Worm (Caenorhabditis elegans): ENCODE measurements around the gene valv-1.
A peak's percentile ranks its signal among the peaks of the same experiment; 100 is the strongest.

Gene valv-1

DNA sequence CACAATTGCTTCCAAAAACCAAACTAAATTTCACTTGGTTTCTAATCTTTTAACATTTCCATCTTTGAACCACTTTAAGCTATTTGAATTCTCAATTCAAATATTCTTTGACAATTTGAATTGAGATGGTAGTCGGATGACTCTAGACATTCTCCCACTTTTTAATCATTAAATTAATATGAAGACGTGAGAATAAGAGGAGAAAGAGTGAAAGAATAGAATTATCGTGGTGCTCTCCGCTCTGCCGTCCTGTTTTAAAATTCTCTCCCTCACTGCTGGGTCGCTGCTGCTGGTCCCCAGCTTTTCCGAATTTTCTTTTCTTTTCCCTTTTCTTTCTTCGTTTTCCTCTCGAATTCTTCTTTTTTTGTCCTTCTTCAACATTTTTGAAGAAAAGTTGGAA lies 41.7 kb downstream of the valv-1 start:
- TF ChIP-seq snpc-1.2 (GFP tag; IDR thresholded peaks at IDR 0.05), result no peak
- no peak for TF ChIP-seq zfp-3 (GFP tag; conservative IDR thresholded peaks at IDR 0.05)
- peak; percentile 49 for TF ChIP-seq aha-1 (tag)
- peak in 1 of 2 experiments; percentile 34 for TF ChIP-seq unc-62 (GFP tag; optimal IDR thresholded peaks at IDR 0.05 in 1 of 2)
- no peak for TF ChIP-seq unc-62 (tag; optimal IDR thresholded peaks at IDR 0.05)

DNA sequence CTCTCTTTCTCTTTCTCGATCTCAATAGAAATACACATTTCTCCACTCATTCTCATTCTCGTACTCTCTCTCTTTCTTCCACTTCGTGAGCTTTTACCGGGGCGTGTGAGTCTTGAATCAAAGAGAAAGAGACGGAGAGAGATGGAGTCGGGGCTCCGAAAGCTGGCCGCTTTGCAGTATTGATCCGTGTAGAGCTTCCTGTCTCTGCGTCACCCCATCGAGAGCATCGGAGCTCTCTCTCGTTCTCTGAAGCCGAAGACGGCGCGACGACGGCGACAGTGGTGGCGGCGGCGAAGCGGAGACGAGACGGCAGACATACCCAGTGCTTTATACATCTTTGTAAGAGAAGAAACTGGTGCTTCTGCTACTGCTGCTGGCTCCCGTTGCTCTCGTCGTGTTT lies 43.1 kb downstream of the valv-1 start:
- no peak for TF ChIP-seq cey-2 (tag; optimal IDR thresholded peaks at IDR 0.05; ENCODE audit: borderline replicate concordance, insufficient read depth)
- TF ChIP-seq F49E8.2 (tag; optimal IDR thresholded peaks at IDR 0.05; ENCODE audit: borderline replicate concordance), result no peak
- TF ChIP-seq aha-1 (tag), result peak; percentile 97
- TF ChIP-seq fos-1 (tag; optimal IDR thresholded peaks at IDR 0.05), result no peak
- peak; percentile 89 for TF ChIP-seq rbr-2 (tag; optimal IDR thresholded peaks at IDR 0.05)
- no peak for TF ChIP-seq unc-130 (GFP tag; optimal IDR thresholded peaks at IDR 0.05)
- TF ChIP-seq F10B5.3 (tag; optimal IDR thresholded peaks at IDR 0.05), result no peak
- TF ChIP-seq snpc-1.2 (GFP tag; IDR thresholded peaks at IDR 0.05), result no peak
- no peak for TF ChIP-seq arid-1 (GFP tag; conservative IDR thresholded peaks at IDR 0.05)
- no peak for TF ChIP-seq R02D3.7 (tag; optimal IDR thresholded peaks at IDR 0.05)
- no peak for TF ChIP-seq lin-39 (tag; optimal IDR thresholded peaks at IDR 0.05)
- TF ChIP-seq hlh-30 (tag; optimal IDR thresholded peaks at IDR 0.05; ENCODE audit: insufficient read depth), result peak; percentile 42
- TF ChIP-seq spr-1 (tag; optimal IDR thresholded peaks at IDR 0.05), result no peak
- TF ChIP-seq hif-1 (tag; optimal IDR thresholded peaks at IDR 0.05), result peak in 1 of 2 experiments; percentile 65
- TF ChIP-seq lin-1 (GFP tag; IDR thresholded peaks at IDR 0.05), result no peak
- no peak for TF ChIP-seq nhr-76 (tag; optimal IDR thresholded peaks at IDR 0.05)
- TF ChIP-seq vab-7 (GFP tag; IDR thresholded peaks at IDR 0.05), result peak; percentile 61; the same call in 1 of the 2 replicates
- TF ChIP-seq ceh-28 (tag; optimal IDR thresholded peaks at IDR 0.05), result peak; percentile 56
- no peak for TF ChIP-seq spr-3 (GFP tag; optimal IDR thresholded peaks at IDR 0.05)
- TF ChIP-seq nhr-102 (tag; optimal IDR thresholded peaks at IDR 0.05), result no peak
- TF ChIP-seq zip-11 (GFP tag; IDR thresholded peaks at IDR 0.05), result no peak
- TF ChIP-seq nhr-77 (tag; optimal IDR thresholded peaks at IDR 0.05), result no peak
- no peak for TF ChIP-seq madf-9 (GFP tag; conservative IDR thresholded peaks at IDR 0.05)
- TF ChIP-seq egl-43 (GFP tag; IDR thresholded peaks at IDR 0.05), result peak; percentile 85
- peak in 1 of 2 experiments; percentile 35 for TF ChIP-seq mdl-1 (tag; optimal IDR thresholded peaks at IDR 0.05)
- no peak for TF ChIP-seq unc-39 (tag; optimal IDR thresholded peaks at IDR 0.05)
- TF ChIP-seq mxl-3 (GFP tag; optimal IDR thresholded peaks at IDR 0.05), result no peak
- TF ChIP-seq lsy-2 (tag; optimal IDR thresholded peaks at IDR 0.05), result peak; percentile 25 to 71
- TF ChIP-seq nhr-11 (tag; optimal IDR thresholded peaks at IDR 0.05), result peak; percentile 77
- no peak for TF ChIP-seq sdz-12 (GFP tag; optimal IDR thresholded peaks at IDR 0.05)
- no peak for TF ChIP-seq daf-16 (GFP tag; optimal IDR thresholded peaks at IDR 0.05)
- TF ChIP-seq daf-16 (tag; optimal IDR thresholded peaks at IDR 0.05), result no peak
- TF ChIP-seq dve-1 (tag; optimal IDR thresholded peaks at IDR 0.05; ENCODE audit: insufficient read depth), result no peak
- no peak for TF ChIP-seq pha-4 (GFP tag; IDR thresholded peaks at IDR 0.05)
- no peak for TF ChIP-seq pha-4 (tag; optimal IDR thresholded peaks at IDR 0.05)
- no peak for TF ChIP-seq php-3 (GFP tag; IDR thresholded peaks at IDR 0.05)
- TF ChIP-seq tag-97 (GFP tag; IDR thresholded peaks at IDR 0.05), result no peak
- peak; percentile 86 for TF ChIP-seq hmg-1.1 (GFP tag; IDR thresholded peaks at IDR 0.05)
- no peak for TF ChIP-seq nhr-42 (GFP tag; IDR thresholded peaks at IDR 0.05)
- no peak for TF ChIP-seq ama-1 (optimal IDR thresholded peaks at IDR 0.05)
- no peak for TF ChIP-seq nhr-25 (tag; optimal IDR thresholded peaks at IDR 0.05; ENCODE audit: borderline replicate concordance, insufficient read depth)
- TF ChIP-seq duxl-1 (tag; optimal IDR thresholded peaks at IDR 0.05; ENCODE audit: poor library complexity), result no peak
- no peak for TF ChIP-seq daf-12 (tag; optimal IDR thresholded peaks at IDR 0.05)
- TF ChIP-seq dpl-1 (GFP tag; optimal IDR thresholded peaks at IDR 0.05), result peak; percentile 5
- TF ChIP-seq pqm-1 (tag; optimal IDR thresholded peaks at IDR 0.05), result no peak
- peak; percentile 28; the same call in 1 of the 2 replicates for TF ChIP-seq dmd-6 (GFP tag; IDR thresholded peaks at IDR 0.05)
- TF ChIP-seq T20F7.1 (GFP tag; optimal IDR thresholded peaks at IDR 0.05), result no peak

Data from whole organism, L4 larva.